Fruit fly (Drosophila melanogaster) whole organism, pupa: Measurements from ENCODE around the gene Yp3.

Experiments
- CG12605 ChIP-seq: fragments of 200-800 bp; sonication (Bioruptor generic); IDR thresholded peaks from 2 replicates; pipeline ENCODE4 v1.3.6; 2022; ENCODE audit warnings: missing biosample characterization, missing genetic modification characterization
- CG15710 ChIP-seq: fragments of 200-800 bp; sonication (Bioruptor generic); optimal IDR thresholded peaks from 2 replicates; lab custom pipeline; 2018; ENCODE audit warnings: missing biosample characterization, mild to moderate bottlenecking, missing genetic modification characterization, moderate library complexity
- CG17806 ChIP-seq: fragments of 200-800 bp; sonication (Bioruptor generic); optimal IDR thresholded peaks from 2 replicates; lab custom pipeline; 2018; ENCODE audit warnings: missing biosample characterization, mild to moderate bottlenecking, missing genetic modification characterization, moderate library complexity
- CG8159 ChIP-seq: fragments of 200-800 bp; sonication (Bioruptor generic); optimal IDR thresholded peaks from 3 replicates; lab custom pipeline; 2018; ENCODE audit warnings: missing biosample characterization, mild to moderate bottlenecking, missing genetic modification characterization, moderate library complexity
- EcR ChIP-seq: fragments of 200-800 bp; sonication (Bioruptor generic); optimal IDR thresholded peaks from 3 replicates; lab custom pipeline; 2019; ENCODE audit warnings: missing biosample characterization, missing genetic modification characterization, mild to moderate bottlenecking, moderate library complexity, missing genetic modification reagents
- Ets98B ChIP-seq: fragments of 200-800 bp; sonication (Bioruptor generic); IDR thresholded peaks from 2 replicates; pipeline ENCODE4 v1.3.6; 2022; ENCODE audit warnings: missing biosample characterization, missing genetic modification characterization
- Pif1B ChIP-seq: fragments of 200-800 bp; sonication (Bioruptor generic); optimal IDR thresholded peaks from 3 replicates; lab custom pipeline; 2016; ENCODE audit warnings: missing biosample characterization, missing genetic modification characterization
- Snoo ChIP-seq: fragments of 200-800 bp; sonication (Bioruptor generic); optimal IDR thresholded peaks from 3 replicates; lab custom pipeline; 2017; ENCODE audit warnings: missing biosample characterization, mild to moderate bottlenecking, missing genetic modification characterization, inconsistent platforms
- fd96Ca ChIP-seq: fragments of 200-800 bp; sonication (Bioruptor generic); IDR thresholded peaks from 3 replicates; pipeline ENCODE4 v1.3.6; 2022; ENCODE audit warnings: missing biosample characterization, missing genetic modification characterization
- rn ChIP-seq: fragments of 200-800 bp; sonication (Bioruptor generic); IDR thresholded peaks from 2 replicates; pipeline ENCODE4 v1.3.6; 2022; ENCODE audit warnings: missing biosample characterization, missing genetic modification characterization

dm6 chrX:13765217-13765616 is 5.9 kb downstream of the Yp3 start:
- TF ChIP-seq CG8159 (no peak), CG12605 (GFP tag; lab: Robert Waterston, UW) (no peak), Pif1B (GFP tag; lab: Kevin White, UChicago) (no peak), EcR (GFP tag; lab: Kevin White, UChicago) (no peak), rn (GFP tag; lab: Robert Waterston, UW) (no peak), Ets98B (GFP tag; lab: Robert Waterston, UW) (no peak), CG17806 (tag; lab: Kevin White, UChicago) (no peak), fd96Ca (GFP tag; lab: Robert Waterston, UW) (no peak), CG15710 (tag; lab: Kevin White, UChicago) (no peak), Snoo (tag; lab: Kevin White, UChicago) (no peak)
